Worm (Caenorhabditis elegans): Measurements from ENCODE around the gene T02G5.3.

DNA sequence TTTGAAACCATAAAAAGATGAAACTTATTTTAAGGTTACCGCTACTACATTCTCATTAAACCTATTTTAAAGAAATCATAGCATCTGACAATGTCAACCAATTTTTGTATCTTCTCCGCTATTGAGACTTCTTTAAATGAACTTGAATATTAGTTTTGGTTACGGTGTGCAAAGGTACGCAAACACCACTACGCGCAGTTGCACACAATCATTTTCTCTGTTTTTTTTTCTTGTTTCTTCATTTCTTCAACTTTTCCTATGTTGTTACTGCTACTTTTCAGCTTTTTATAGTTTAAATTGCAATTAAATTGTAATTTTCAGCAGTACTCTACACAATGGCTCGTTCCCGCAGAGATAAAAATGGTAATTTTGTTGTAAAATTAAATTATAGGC is 18.5 kb downstream of the T02G5.3 start, which contains the start of gene F10E7.5:
- TF ChIP-seq nhr-11 (tag; optimal IDR thresholded peaks at IDR 0.05) (no peak), lin-39 (tag; optimal IDR thresholded peaks at IDR 0.05) (peak; percentile 27), fkh-2 (tag; optimal IDR thresholded peaks at IDR 0.05) (no peak)

All from whole organism, L3 larva.